Fruit fly (Drosophila melanogaster): ENCODE measurements around the gene ND-18.

dm6 chrX:19491984-19492584 is at the start of gene ND-18, which contains the start of gene pcm:
- TF ChIP-seq Abd-B (GFP tag; optimal IDR thresholded peaks at IDR 0.05) (no peak), N (GFP tag; optimal IDR thresholded peaks at IDR 0.05) (no peak), br (GFP tag; optimal IDR thresholded peaks at IDR 0.05) (no peak), Jra (GFP tag; optimal IDR thresholded peaks at IDR 0.05) (no peak), Hr83 (GFP tag; optimal IDR thresholded peaks at IDR 0.05; ENCODE audit: poor library complexity, severe bottlenecking) (no peak), Dfd (GFP tag; optimal IDR thresholded peaks at IDR 0.05) (no peak)
